Worm (Caenorhabditis elegans) whole organism, late embryonic: Measurements from ENCODE around the gene ifa-3.

ENCODE experiments used
- K02D7.2 ChIP-seq: sonication (generic microtip); optimal IDR thresholded peaks from 2 replicates; lab custom pipeline; 2017; ENCODE audit warnings: mild to moderate bottlenecking, missing genetic modification characterization, missing compliant biosample characterization
- eyg-1 ChIP-seq: sonication (generic microtip); optimal IDR thresholded peaks from 2 replicates; lab custom pipeline; 2016; ENCODE audit warnings: missing genotype, missing genetic modification characterization, missing compliant biosample characterization
- lim-6 ChIP-seq: sonication (generic microtip); optimal IDR thresholded peaks from 2 replicates; lab custom pipeline; 2016; ENCODE audit warnings: missing genetic modification characterization, missing compliant biosample characterization
- madf-2 ChIP-seq: sonication (generic microtip); optimal IDR thresholded peaks from 2 replicates; lab custom pipeline; 2017; ENCODE audit warnings: missing genetic modification characterization, missing compliant biosample characterization
- nfya-1 ChIP-seq: sonication (generic microtip); optimal IDR thresholded peaks from 2 replicates; lab custom pipeline; 2017; ENCODE audit warnings: missing genetic modification characterization, mild to moderate bottlenecking, missing compliant biosample characterization, antibody characterized with exemption, moderate library complexity
- unc-3 ChIP-seq, 2 experiments: fragments of 200-800 bp in 1 of 2; sonication (Bioruptor generic) in 1 of 2; sonication (generic microtip) in 1 of 2; conservative IDR thresholded peaks in 1 of 2; optimal IDR thresholded peaks in 1 of 2; 2 replicates each; pipeline versions ENCODE4 v1.3.6 to Lab custom; 2016 to 2022; ENCODE audit warnings: missing compliant biosample characterization in 2 of 2, missing genetic modification characterization in 2 of 2, missing genetic modification reagents in 1 of 2
- ztf-16 ChIP-seq: sonication (generic microtip); optimal IDR thresholded peaks from 2 replicates; lab custom pipeline; 2017; ENCODE audit warnings: missing genetic modification characterization, missing compliant biosample characterization

ce11 chrX:16250679-16251078, 19.2 kb downstream of the ifa-3 start, which contains the start of gene W10G6.6:
- TF ChIP-seq eyg-1 (tag; lab: Kevin White, UChicago) (no peak), unc-3 (GFP tag; conservative IDR thresholded peaks at IDR 0.05; lab: Robert Waterston, UW) (no peak), unc-3 (tag; optimal IDR thresholded peaks at IDR 0.05; lab: Kevin White, UChicago) (no peak), K02D7.2 (tag; lab: Kevin White, UChicago) (no peak), lim-6 (tag; lab: Kevin White, UChicago) (no peak), ztf-16 (tag; lab: Kevin White, UChicago) (no peak), madf-2 (tag; lab: Kevin White, UChicago) (no peak), nfya-1 (no peak)
